Worm (Caenorhabditis elegans): ENCODE measurements around the gene mig-5.

ce11 chrII:8198503-8198902, 13.7 kb upstream of the mig-5 start, which contains the start of gene qua-1:
- no peak for TF ChIP-seq unc-62 (GFP tag; optimal IDR thresholded peaks at IDR 0.05 in 1 of 2)
- no peak for TF ChIP-seq unc-62 (tag; optimal IDR thresholded peaks at IDR 0.05)
- TF ChIP-seq daf-8 (GFP tag; IDR thresholded peaks at IDR 0.05) = no peak

Data from whole organism, L4 larva.